Worm (Caenorhabditis elegans) whole organism, young adult: ENCODE results near the gene ckb-1.

ENCODE experiments used
- B0019.2 ChIP-seq: fragments of 200-800 bp; sonication (Bioruptor generic); conservative IDR thresholded peaks from 2 replicates; pipeline ENCODE4 v1.3.6; 2022; ENCODE audit warnings: missing genetic modification reagents, missing genetic modification characterization, missing compliant biosample characterization
- B0035.1 ChIP-seq: sonication (generic microtip); optimal IDR thresholded peaks from 2 replicates; lab custom pipeline; 2016; ENCODE audit warnings: missing genetic modification characterization, mild to moderate bottlenecking, missing compliant biosample characterization, missing genotype, missing genetic modification reagents
- B0261.1 ChIP-seq: sonication (generic microtip); optimal IDR thresholded peaks from 2 replicates; lab custom pipeline; 2016; ENCODE audit warnings: mild to moderate bottlenecking, missing genetic modification characterization, moderate library complexity, missing compliant biosample characterization
- C17E4.6 ChIP-seq: fragments of 200-800 bp; sonication (Bioruptor generic); IDR thresholded peaks from 2 replicates; pipeline ENCODE4 v1.3.6; 2022; ENCODE audit warnings: missing genetic modification reagents, missing genetic modification characterization, missing compliant biosample characterization
- F10E7.11 ChIP-seq: sonication (generic microtip); optimal IDR thresholded peaks from 2 replicates; lab custom pipeline; 2017; ENCODE audit warnings: mild to moderate bottlenecking, missing genetic modification characterization, moderate library complexity, missing compliant biosample characterization
- F37B4.10 ChIP-seq: fragments of 200-800 bp; sonication (Bioruptor generic); IDR thresholded peaks from 2 replicates; pipeline ENCODE4 v1.3.6; 2022; ENCODE audit warnings: missing genetic modification characterization, missing compliant biosample characterization
- F55B11.4 ChIP-seq: sonication (generic microtip); optimal IDR thresholded peaks from 2 replicates; lab custom pipeline; 2016; ENCODE audit warnings: missing compliant biosample characterization, missing genetic modification characterization, borderline replicate concordance; ENCODE audit not compliant: insufficient read depth
- K11D2.4 ChIP-seq: fragments of 200-800 bp; sonication (Bioruptor generic); IDR thresholded peaks from 2 replicates; pipeline ENCODE4 v1.3.6; 2022; ENCODE audit warnings: missing genetic modification reagents, missing genetic modification characterization, missing compliant biosample characterization
- T07F8.4 ChIP-seq: sonication (generic microtip); optimal IDR thresholded peaks from 2 replicates; lab custom pipeline; 2016; ENCODE audit warnings: mild to moderate bottlenecking, missing genetic modification characterization, moderate library complexity, missing compliant biosample characterization
- T26A5.8 ChIP-seq: sonication (generic microtip); optimal IDR thresholded peaks from 2 replicates; lab custom pipeline; 2016; ENCODE audit warnings: missing genetic modification characterization, missing compliant biosample characterization
- akir-1 ChIP-seq: fragments of 200-800 bp; sonication (Bioruptor generic); optimal IDR thresholded peaks from 2 replicates; lab custom pipeline; 2018; ENCODE audit warnings: mild to moderate bottlenecking, missing genetic modification characterization, moderate library complexity, missing compliant biosample characterization
- ama-1 ChIP-seq, 3 experiments: fragments of 150-350 bp in 1 of 3; sonication (generic microtip) in 2 of 3; optimal IDR thresholded peaks; 2 replicates each; lab custom pipeline; 2014 to 2018; ENCODE audit warnings: missing biosample characterization in 2 of 3, missing genetic modification characterization in 2 of 3, missing genetic modification reagents in 2 of 3
- athp-1 ChIP-seq: sonication (generic microtip); optimal IDR thresholded peaks from 2 replicates; lab custom pipeline; 2017; ENCODE audit warnings: mild to moderate bottlenecking, missing genetic modification characterization, missing compliant biosample characterization
- bed-2 ChIP-seq: fragments of 200-800 bp; sonication (Bioruptor generic); IDR thresholded peaks from 2 replicates; pipeline ENCODE4 v1.3.6; 2022; ENCODE audit warnings: missing genetic modification reagents, missing genetic modification characterization, missing compliant biosample characterization
- chd-7 ChIP-seq: sonication (generic microtip); optimal IDR thresholded peaks from 2 replicates; lab custom pipeline; 2016; ENCODE audit warnings: mild to moderate bottlenecking, missing genetic modification characterization, moderate library complexity, missing compliant biosample characterization
- die-1 ChIP-seq: sonication (generic microtip); optimal IDR thresholded peaks from 2 replicates; lab custom pipeline; 2016; ENCODE audit warnings: missing genotype, mild to moderate bottlenecking, missing genetic modification characterization, missing compliant biosample characterization
- dox-1 ChIP-seq: fragments of 200-800 bp; sonication (Bioruptor generic); IDR thresholded peaks from 2 replicates; pipeline ENCODE4 v1.3.6; 2022; ENCODE audit warnings: missing genetic modification reagents, missing genetic modification characterization, missing compliant biosample characterization
- efl-1 ChIP-seq: fragments of 150-350 bp; optimal IDR thresholded peaks from 2 replicates; lab custom pipeline; 2014; ENCODE audit warnings: missing biosample characterization, missing genetic modification reagents, missing genetic modification characterization
- egrh-3 ChIP-seq: fragments of 200-800 bp; sonication (Bioruptor generic); IDR thresholded peaks from 2 replicates; pipeline ENCODE4 v1.3.6; 2022; ENCODE audit warnings: missing genetic modification reagents, missing genetic modification characterization, missing compliant biosample characterization
- ets-4 ChIP-seq: fragments of 200-800 bp; sonication (Bioruptor generic); optimal IDR thresholded peaks from 2 replicates; lab custom pipeline; 2018; ENCODE audit warnings: mild to moderate bottlenecking, missing genetic modification characterization, missing compliant biosample characterization
- hlh-12 ChIP-seq: sonication (generic microtip); optimal IDR thresholded peaks from 2 replicates; lab custom pipeline; 2016; ENCODE audit warnings: missing genetic modification characterization, missing compliant biosample characterization
- hmg-20 ChIP-seq: fragments of 200-800 bp; sonication (Bioruptor generic); IDR thresholded peaks from 2 replicates; pipeline ENCODE4 v1.3.6; 2022; ENCODE audit warnings: missing genetic modification reagents, missing genetic modification characterization, missing compliant biosample characterization
- lin-54 ChIP-seq: fragments of 200-800 bp; sonication (Bioruptor generic); optimal IDR thresholded peaks from 2 replicates; lab custom pipeline; 2018; ENCODE audit warnings: mild to moderate bottlenecking, missing genetic modification characterization, missing compliant biosample characterization
- lir-1 ChIP-seq: fragments of 200-800 bp; sonication (Bioruptor generic); conservative IDR thresholded peaks from 2 replicates; pipeline ENCODE4 v1.3.6; 2022; ENCODE audit warnings: missing genetic modification reagents, missing genetic modification characterization, missing compliant biosample characterization
- lsl-1 ChIP-seq: fragments of 200-800 bp; sonication (Bioruptor generic); optimal IDR thresholded peaks from 2 replicates; lab custom pipeline; 2018; ENCODE audit warnings: mild to moderate bottlenecking, missing genetic modification characterization, moderate library complexity, missing compliant biosample characterization
- madf-3 ChIP-seq: fragments of 200-800 bp; sonication (Bioruptor generic); IDR thresholded peaks from 2 replicates; pipeline ENCODE4 v1.3.6; 2022; ENCODE audit warnings: missing genetic modification reagents, missing genetic modification characterization, missing compliant biosample characterization
- madf-8 ChIP-seq: fragments of 200-800 bp; sonication (Bioruptor generic); conservative IDR thresholded peaks from 2 replicates; pipeline ENCODE4 v1.3.6; 2022; ENCODE audit warnings: missing genetic modification reagents, missing genetic modification characterization, missing compliant biosample characterization
- mcd-1 ChIP-seq: fragments of 200-800 bp; sonication (Bioruptor generic); IDR thresholded peaks from 2 replicates; pipeline ENCODE4 v1.3.6; 2022; ENCODE audit warnings: missing genetic modification reagents, missing genetic modification characterization, missing compliant biosample characterization
- nhr-120 ChIP-seq: fragments of 200-800 bp; sonication (Bioruptor generic); IDR thresholded peaks from 2 replicates; pipeline ENCODE4 v1.3.6; 2022; ENCODE audit warnings: missing genetic modification characterization, missing compliant biosample characterization
- nhr-179 ChIP-seq: sonication (generic microtip); optimal IDR thresholded peaks from 2 replicates; lab custom pipeline; 2016; ENCODE audit warnings: mild to moderate bottlenecking, missing genetic modification characterization, missing compliant biosample characterization
- pbrm-1 ChIP-seq: fragments of 200-800 bp; sonication (Bioruptor generic); IDR thresholded peaks from 2 replicates; pipeline ENCODE4 v1.3.6; 2022; ENCODE audit warnings: missing genetic modification reagents, missing genetic modification characterization, missing compliant biosample characterization
- pha-4 ChIP-seq: fragments of 150-350 bp; sonication (generic microtip); optimal IDR thresholded peaks from 2 replicates; lab custom pipeline; 2014; ENCODE audit warnings: missing biosample characterization, missing genetic modification reagents, missing genetic modification characterization
- repo-1 ChIP-seq: sonication (generic microtip); optimal IDR thresholded peaks from 2 replicates; lab custom pipeline; 2017; ENCODE audit warnings: mild to moderate bottlenecking, missing genetic modification characterization, missing compliant biosample characterization
- sea-2 ChIP-seq: fragments of 200-800 bp; sonication (Bioruptor generic); IDR thresholded peaks from 2 replicates; pipeline ENCODE4 v1.3.6; 2022; ENCODE audit warnings: missing genetic modification characterization, missing compliant biosample characterization
- snpc-1.1 ChIP-seq: sonication (generic microtip); optimal IDR thresholded peaks from 2 replicates; lab custom pipeline; 2017; ENCODE audit warnings: missing genetic modification characterization, mild to moderate bottlenecking, missing compliant biosample characterization, antibody characterized with exemption, moderate library complexity, missing genotype, missing genetic modification reagents; ENCODE audit not compliant: insufficient read depth
- snpc-4 ChIP-seq, 5 experiments: fragments of 150-350 bp in 1 of 5; sonication (generic microtip) in 4 of 5; optimal IDR thresholded peaks; 2 replicates each; lab custom pipeline; 2014 to 2018; ENCODE audit warnings: missing genetic modification characterization in 5 of 5, missing biosample characterization in 3 of 5, antibody characterized with exemption in 2 of 5, mild to moderate bottlenecking in 2 of 5, missing compliant biosample characterization in 2 of 5, missing genotype in 2 of 5, moderate library complexity in 2 of 5, missing genetic modification reagents in 1 of 5
- sptf-2 ChIP-seq: fragments of 200-800 bp; sonication (Bioruptor generic); optimal IDR thresholded peaks from 2 replicates; lab custom pipeline; 2018; ENCODE audit warnings: mild to moderate bottlenecking, missing genetic modification characterization, missing compliant biosample characterization
- xnd-1 ChIP-seq: sonication (generic microtip); optimal IDR thresholded peaks from 2 replicates; lab custom pipeline; 2016; ENCODE audit warnings: missing genotype, missing genetic modification reagents, missing genetic modification characterization, missing compliant biosample characterization
- zim-3 ChIP-seq: sonication (generic microtip); optimal IDR thresholded peaks from 2 replicates; lab custom pipeline; 2017; ENCODE audit warnings: mild to moderate bottlenecking, missing genetic modification characterization, moderate library complexity, missing compliant biosample characterization
- ztf-18 ChIP-seq: sonication (generic microtip); optimal IDR thresholded peaks from 2 replicates; lab custom pipeline; 2016; ENCODE audit warnings: missing genotype, mild to moderate bottlenecking, missing genetic modification characterization, missing compliant biosample characterization
- ztf-25 ChIP-seq: fragments of 200-800 bp; sonication (Bioruptor generic); IDR thresholded peaks from 2 replicates; pipeline ENCODE4 v1.3.6; 2022; ENCODE audit warnings: missing genetic modification reagents, missing genetic modification characterization, missing compliant biosample characterization

The ckb-1 gene

ce11 chrIII:4382118-4382517 lies 17.0 kb downstream of the ckb-1 start:
- TF ChIP-seq madf-3 (GFP tag; lab: Robert Waterston, UW) = no peak
- TF ChIP-seq lin-54 (GFP tag; lab: Kevin White, UChicago) = no peak
- TF ChIP-seq dox-1 (GFP tag; lab: Robert Waterston, UW) = no peak
- no peak for TF ChIP-seq nhr-179
- TF ChIP-seq pbrm-1 (GFP tag; lab: Robert Waterston, UW) = no peak
- no peak for TF ChIP-seq athp-1
- no peak for TF ChIP-seq madf-8 (GFP tag; lab: Robert Waterston, UW)
- TF ChIP-seq, all 124 proteins: peak for 0

ce11 chrIII:4384487-4384886 lies 19.4 kb downstream of the ckb-1 start, which contains the start of gene pals-28:
Gene pals-28 (plus strand): TSS chrIII:4384787.
- TF ChIP-seq B0019.2 (no peak), F37B4.10 (no peak), T26A5.8 (tag; lab: Kevin White, UChicago) (no peak)

ce11 chrIII:4390421-4390820 lies 25.3 kb downstream of the ckb-1 start:
- TF ChIP-seq egrh-3 (GFP tag; lab: Robert Waterston, UW) = no peak
- no peak for TF ChIP-seq repo-1
- TF ChIP-seq snpc-1.1 (tag; lab: Kevin White, UChicago) = no peak
- TF ChIP-seq bed-2 (GFP tag; lab: Robert Waterston, UW) = no peak
- TF ChIP-seq C17E4.6 = no peak
- no peak for TF ChIP-seq hmg-20 (GFP tag; lab: Robert Waterston, UW)
- no peak for TF ChIP-seq K11D2.4 (GFP tag; lab: Robert Waterston, UW)
- no peak for TF ChIP-seq sea-2 (GFP tag; lab: Robert Waterston, UW)
- TF ChIP-seq zim-3 (tag; lab: Kevin White, UChicago) = no peak
- TF ChIP-seq akir-1 (GFP tag; lab: Kevin White, UChicago) = no peak
- TF ChIP-seq mcd-1 (GFP tag; lab: Robert Waterston, UW) = no peak
- no peak for TF ChIP-seq madf-8 (GFP tag; lab: Robert Waterston, UW)
- TF ChIP-seq chd-7 (tag; lab: Kevin White, UChicago) = no peak
- TF ChIP-seq ztf-18 (tag; lab: Kevin White, UChicago) = no peak
- no peak for TF ChIP-seq B0035.1 (tag; lab: Kevin White, UChicago)
- TF ChIP-seq, all 124 proteins: peak for 0

- TF ChIP-seq xnd-1 = no peak
- TF ChIP-seq B0261.1 (tag; lab: Kevin White, UChicago) = no peak
- no peak for TF ChIP-seq pha-4 (tag; lab: Kevin White, UChicago)
Observed at ce11 chrIII:4391319-4391718, 26.2 kb downstream of the ckb-1 start.

ce11 chrIII:4391938-4392337 lies 26.9 kb downstream of the ckb-1 start:
- TF ChIP-seq F10E7.11 (no peak), T07F8.4 (tag; lab: Kevin White, UChicago) (no peak), nhr-120 (GFP tag; lab: Robert Waterston, UW) (no peak), bed-2 (GFP tag; lab: Robert Waterston, UW) (no peak), madf-8 (GFP tag; lab: Robert Waterston, UW) (no peak), efl-1 (GFP tag; lab: Kevin White, UChicago) (no peak), lir-1 (no peak), hlh-12 (tag; lab: Kevin White, UChicago) (no peak), chd-7 (tag; lab: Kevin White, UChicago) (no peak), hmg-20 (GFP tag; lab: Robert Waterston, UW) (no peak), F55B11.4 (tag; lab: Kevin White, UChicago) (no peak), snpc-4 (GFP tag; optimal IDR thresholded peaks at IDR 0.05; lab: Kevin White, UChicago) (no peak), snpc-4 (tag; optimal IDR thresholded peaks at IDR 0.05; lab: Kevin White, UChicago) (no peak), ets-4 (no peak), lsl-1 (GFP tag; lab: Kevin White, UChicago) (no peak), die-1 (tag; lab: Kevin White, UChicago) (no peak), sptf-2 (no peak), ama-1 (optimal IDR thresholded peaks at IDR 0.05; lab: Kevin White, UChicago) (no peak), ama-1 (GFP tag; optimal IDR thresholded peaks at IDR 0.05; lab: Kevin White, UChicago) (no peak), ztf-18 (tag; lab: Kevin White, UChicago) (no peak), ztf-25 (GFP tag; lab: Robert Waterston, UW) (no peak), snpc-1.1 (tag; lab: Kevin White, UChicago) (no peak)
